Fruit fly (Drosophila melanogaster) whole organism, embryonic: Measurements from ENCODE around the gene CG10628.
A peak's percentile ranks its signal among the peaks of the same experiment; 100 is the strongest.

ENCODE experiments used
- CG1024 ChIP-seq: fragments of 200-800 bp; sonication (Bioruptor generic); IDR thresholded peaks from 2 replicates; pipeline ENCODE4 v1.3.6; 2022; ENCODE audit warnings: missing biosample characterization, missing genetic modification characterization
- CG10321 ChIP-seq: fragments of 200-800 bp; sonication (Bioruptor generic); IDR thresholded peaks from 2 replicates; pipeline ENCODE4 v1.3.6; 2022; ENCODE audit warnings: missing biosample characterization, missing genetic modification characterization
- CG11695 ChIP-seq: fragments of 200-800 bp; sonication (Bioruptor generic); IDR thresholded peaks from 3 replicates; pipeline ENCODE4 v1.3.6; 2022; ENCODE audit warnings: missing biosample characterization, missing genetic modification characterization
- CG12236 ChIP-seq: fragments of 200-800 bp; sonication (Bioruptor generic); optimal IDR thresholded peaks from 2 replicates; lab custom pipeline; 2016; ENCODE audit warnings: missing biosample characterization, missing genetic modification characterization
- CG12769 ChIP-seq: fragments of 200-800 bp; sonication (Bioruptor generic); optimal IDR thresholded peaks from 2 replicates; lab custom pipeline; 2019; ENCODE audit warnings: missing biosample characterization, mild to moderate bottlenecking, missing genetic modification characterization, moderate library complexity
- CG14050 ChIP-seq: fragments of 200-800 bp; sonication (Bioruptor generic); IDR thresholded peaks from 3 replicates; pipeline ENCODE4 v1.3.6; 2022; ENCODE audit warnings: missing biosample characterization, missing genetic modification characterization
- CG17361 ChIP-seq: fragments of 200-800 bp; sonication (Bioruptor generic); IDR thresholded peaks from 3 replicates; pipeline ENCODE4 v1.3.6; 2022; ENCODE audit warnings: missing biosample characterization, missing genetic modification characterization
- CG17802 ChIP-seq: fragments of 200-800 bp; sonication (Bioruptor generic); optimal IDR thresholded peaks from 2 replicates; lab custom pipeline; 2018; ENCODE audit warnings: missing biosample characterization, mild to moderate bottlenecking, missing genetic modification characterization, moderate library complexity
- CG18262 ChIP-seq: fragments of 200-800 bp; optimal IDR thresholded peaks from 3 replicates; lab custom pipeline; 2019; ENCODE audit warnings: missing biosample characterization, mild to moderate bottlenecking, missing genetic modification characterization, moderate library complexity
- CG2712 ChIP-seq: fragments of 200-800 bp; optimal IDR thresholded peaks from 3 replicates; lab custom pipeline; 2019; ENCODE audit warnings: missing biosample characterization, mild to moderate bottlenecking, missing genetic modification characterization, moderate library complexity
- CG3163 ChIP-seq: fragments of 200-800 bp; sonication (Bioruptor generic); optimal IDR thresholded peaks from 3 replicates; lab custom pipeline; 2016; ENCODE audit warnings: missing biosample characterization, missing genetic modification characterization
- CG3847 ChIP-seq: fragments of 200-800 bp; sonication (Bioruptor generic); IDR thresholded peaks from 2 replicates; pipeline ENCODE4 v1.3.6; 2022; ENCODE audit warnings: missing biosample characterization, missing genetic modification characterization
- CG7271 ChIP-seq: fragments of 200-800 bp; sonication (Bioruptor generic); optimal IDR thresholded peaks from 2 replicates; lab custom pipeline; 2018; ENCODE audit warnings: missing biosample characterization, mild to moderate bottlenecking, missing genetic modification characterization, moderate library complexity
- CG7372 ChIP-seq: fragments of 200-800 bp; sonication (Bioruptor generic); IDR thresholded peaks from 2 replicates; pipeline ENCODE4 v1.3.6; 2022; ENCODE audit warnings: missing biosample characterization, missing genetic modification characterization
- CG7556 ChIP-seq: fragments of 200-800 bp; sonication (Bioruptor generic); optimal IDR thresholded peaks from 2 replicates; lab custom pipeline; 2017; ENCODE audit warnings: missing biosample characterization, mild to moderate bottlenecking, missing genetic modification characterization
- CG8478 ChIP-seq: fragments of >200 bp; optimal IDR thresholded peaks from 2 replicates; lab custom pipeline; 2018
- CG9437 ChIP-seq: fragments of 200-800 bp; sonication (Bioruptor generic); optimal IDR thresholded peaks from 2 replicates; lab custom pipeline; 2018; ENCODE audit warnings: missing biosample characterization, mild to moderate bottlenecking, missing genetic modification characterization
- CG9932 ChIP-seq: fragments of 200-800 bp; sonication (Bioruptor generic); IDR thresholded peaks from 2 replicates; pipeline ENCODE4 v1.3.6; 2022; ENCODE audit warnings: missing biosample characterization, missing genetic modification characterization
- D ChIP-seq, 2 experiments: fragments of 200-800 bp in 1 of 2; fragments of >200 bp in 1 of 2; sonication (Bioruptor generic) in 1 of 2; optimal IDR thresholded peaks; 2 replicates in 1 of 2; 3 replicates in 1 of 2; lab custom pipeline; 2017; ENCODE audit warnings: mild to moderate bottlenecking in 1 of 2, missing biosample characterization in 1 of 2, missing genetic modification characterization in 1 of 2, missing genetic modification reagents in 1 of 2
- Dfd ChIP-seq, 2 experiments: fragments of >200 bp; optimal IDR thresholded peaks; 2 replicates each; lab custom pipeline; 2017; ENCODE audit warnings: missing biosample characterization in 2 of 2, missing genetic modification characterization in 2 of 2
- Eip74EF ChIP-seq, 2 experiments: fragments of 200-800 bp in 1 of 2; fragments of >200 bp in 1 of 2; sonication (Bioruptor generic) in 1 of 2; optimal IDR thresholded peaks; 2 replicates each; lab custom pipeline; 2017 to 2019; ENCODE audit warnings: missing biosample characterization in 2 of 2, missing genetic modification characterization in 2 of 2, mild to moderate bottlenecking in 1 of 2, moderate library complexity in 1 of 2
- Lhr ChIP-seq: fragments of 200-800 bp; sonication (Bioruptor generic); optimal IDR thresholded peaks from 3 replicates; lab custom pipeline; 2017; ENCODE audit warnings: mild to moderate bottlenecking, missing biosample characterization, missing genetic modification reagents, missing genetic modification characterization
- MTF-1 ChIP-seq: fragments of 200-800 bp; sonication (Bioruptor generic); optimal IDR thresholded peaks from 2 replicates; lab custom pipeline; 2018; ENCODE audit warnings: missing biosample characterization, mild to moderate bottlenecking, missing genetic modification characterization, borderline replicate concordance
- Med ChIP-seq: fragments of 200-800 bp; sonication (Bioruptor generic); peaks from one replicate; lab custom pipeline; 2016; ENCODE audit warnings: missing biosample characterization, missing genetic modification characterization, mild to moderate bottlenecking, inconsistent platforms, moderate library complexity
- Stat92E ChIP-seq, 3 experiments: fragments of >200 bp in 2 of 3; fragments of 200-800 bp in 1 of 3; sonication (Bioruptor generic) in 1 of 3; optimal IDR thresholded peaks; 2 replicates each; lab custom pipeline; 2017 to 2019; ENCODE audit warnings: missing biosample characterization in 3 of 3, missing genetic modification characterization in 3 of 3, mild to moderate bottlenecking in 1 of 3, moderate library complexity in 1 of 3
- YL-1 ChIP-seq: fragments of 200-800 bp; sonication (Bioruptor generic); optimal IDR thresholded peaks from 3 replicates; lab custom pipeline; 2017; ENCODE audit warnings: missing biosample characterization, mild to moderate bottlenecking, missing genetic modification characterization
- abd-A ChIP-seq: fragments of 200-800 bp; sonication (Bioruptor generic); optimal IDR thresholded peaks from 3 replicates; lab custom pipeline; 2019; ENCODE audit warnings: missing biosample characterization, mild to moderate bottlenecking, missing genetic modification characterization, moderate library complexity
- amos ChIP-seq: fragments of 200-800 bp; sonication (Bioruptor generic); IDR thresholded peaks from 2 replicates; pipeline ENCODE4 v1.3.6; 2022; ENCODE audit warnings: missing biosample characterization, missing genetic modification characterization; ENCODE audit not compliant: partially characterized antibody
- ara ChIP-seq: fragments of 200-800 bp; sonication (Bioruptor generic); IDR thresholded peaks from 2 replicates; pipeline ENCODE4 v1.3.6; 2022; ENCODE audit warnings: missing biosample characterization, missing genetic modification characterization
- cg ChIP-seq: fragments of 200-800 bp; sonication (Bioruptor generic); optimal IDR thresholded peaks from 3 replicates; lab custom pipeline; 2019; ENCODE audit warnings: missing biosample characterization, mild to moderate bottlenecking, missing genetic modification characterization, moderate library complexity
- crol ChIP-seq: fragments of 200-800 bp; sonication (Bioruptor generic); IDR thresholded peaks from 2 replicates; pipeline ENCODE4 v1.3.6; 2022; ENCODE audit warnings: missing biosample characterization, missing genetic modification characterization
- dysf ChIP-seq: fragments of 200-800 bp; sonication (Bioruptor generic); IDR thresholded peaks from 3 replicates; pipeline ENCODE4 v1.3.6; 2022; ENCODE audit warnings: missing biosample characterization, missing genetic modification characterization
- eve ChIP-seq, 2 experiments: fragments of >200 bp; optimal IDR thresholded peaks; 2 replicates each; lab custom pipeline; 2017; ENCODE audit warnings: missing biosample characterization in 2 of 2, missing genetic modification characterization in 2 of 2
- eyg ChIP-seq: fragments of 200-800 bp; sonication (Bioruptor generic); optimal IDR thresholded peaks from 3 replicates; lab custom pipeline; 2016; ENCODE audit warnings: missing biosample characterization, missing genetic modification characterization
- gcm2 ChIP-seq: fragments of 200-800 bp; sonication (Bioruptor generic); optimal IDR thresholded peaks from 2 replicates; lab custom pipeline; 2016; ENCODE audit warnings: missing biosample characterization, missing genetic modification characterization
- inv ChIP-seq: fragments of 200-800 bp; sonication (Bioruptor generic); IDR thresholded peaks from 2 replicates; pipeline ENCODE4 v1.3.6; 2022; ENCODE audit warnings: missing biosample characterization, missing genetic modification characterization; ENCODE audit not compliant: partially characterized antibody
- lov ChIP-seq, 2 experiments: fragments of 200-800 bp in 1 of 2; fragments of >200 bp in 1 of 2; sonication (Bioruptor generic) in 1 of 2; IDR thresholded peaks in 1 of 2; optimal IDR thresholded peaks in 1 of 2; 2 replicates in 1 of 2; 3 replicates in 1 of 2; pipeline versions ENCODE4 v1.3.6 to Lab custom; 2017 to 2022; ENCODE audit warnings: missing biosample characterization in 1 of 2, missing genetic modification characterization in 1 of 2
- nerfin-1 ChIP-seq: fragments of 200-800 bp; sonication (Bioruptor generic); optimal IDR thresholded peaks from 3 replicates; lab custom pipeline; 2019; ENCODE audit warnings: missing biosample characterization, mild to moderate bottlenecking, missing genetic modification characterization, moderate library complexity
- nmo ChIP-seq: fragments of 200-800 bp; sonication (Bioruptor generic); optimal IDR thresholded peaks from 2 replicates; lab custom pipeline; 2018; ENCODE audit warnings: missing biosample characterization, mild to moderate bottlenecking, missing genetic modification characterization, moderate library complexity
- onecut ChIP-seq: fragments of 200-800 bp; sonication (Bioruptor generic); IDR thresholded peaks from 2 replicates; pipeline ENCODE4 v1.3.6; 2022; ENCODE audit warnings: missing biosample characterization, missing genetic modification characterization
- pzg ChIP-seq: fragments of 200-800 bp; sonication (Bioruptor generic); optimal IDR thresholded peaks from 3 replicates; lab custom pipeline; 2018; ENCODE audit warnings: missing biosample characterization, mild to moderate bottlenecking, missing genetic modification characterization, moderate library complexity
- rib ChIP-seq: fragments of 200-800 bp; sonication (Bioruptor generic); IDR thresholded peaks from 2 replicates; pipeline ENCODE4 v1.3.6; 2022; ENCODE audit warnings: missing biosample characterization, missing genetic modification characterization
- sens ChIP-seq: fragments of 200-800 bp; sonication (Bioruptor generic); peaks from one replicate; lab custom pipeline; 2016; ENCODE audit warnings: missing biosample characterization, missing genetic modification characterization
- sob ChIP-seq: fragments of 200-800 bp; sonication (Bioruptor generic); IDR thresholded peaks from 2 replicates; pipeline ENCODE4 v1.3.6; 2022; ENCODE audit warnings: missing biosample characterization, missing genetic modification characterization
- tap ChIP-seq: fragments of 200-800 bp; optimal IDR thresholded peaks from 3 replicates; lab custom pipeline; 2019; ENCODE audit warnings: missing biosample characterization, mild to moderate bottlenecking, missing genetic modification characterization, moderate library complexity
- twi ChIP-seq: fragments of 200-800 bp; optimal IDR thresholded peaks from 2 replicates; lab custom pipeline; 2019; ENCODE audit warnings: missing biosample characterization, mild to moderate bottlenecking, missing genetic modification characterization, moderate library complexity
- vfl ChIP-seq: fragments of 200-800 bp; sonication (Bioruptor generic); optimal IDR thresholded peaks from 2 replicates; lab custom pipeline; 2016; ENCODE audit warnings: missing biosample characterization, missing genetic modification characterization
- vvl ChIP-seq: fragments of 200-800 bp; sonication (Bioruptor generic); IDR thresholded peaks from 2 replicates; pipeline ENCODE4 v1.3.6; 2022; ENCODE audit warnings: missing biosample characterization, missing genetic modification characterization

Gene CG10628

DNA sequence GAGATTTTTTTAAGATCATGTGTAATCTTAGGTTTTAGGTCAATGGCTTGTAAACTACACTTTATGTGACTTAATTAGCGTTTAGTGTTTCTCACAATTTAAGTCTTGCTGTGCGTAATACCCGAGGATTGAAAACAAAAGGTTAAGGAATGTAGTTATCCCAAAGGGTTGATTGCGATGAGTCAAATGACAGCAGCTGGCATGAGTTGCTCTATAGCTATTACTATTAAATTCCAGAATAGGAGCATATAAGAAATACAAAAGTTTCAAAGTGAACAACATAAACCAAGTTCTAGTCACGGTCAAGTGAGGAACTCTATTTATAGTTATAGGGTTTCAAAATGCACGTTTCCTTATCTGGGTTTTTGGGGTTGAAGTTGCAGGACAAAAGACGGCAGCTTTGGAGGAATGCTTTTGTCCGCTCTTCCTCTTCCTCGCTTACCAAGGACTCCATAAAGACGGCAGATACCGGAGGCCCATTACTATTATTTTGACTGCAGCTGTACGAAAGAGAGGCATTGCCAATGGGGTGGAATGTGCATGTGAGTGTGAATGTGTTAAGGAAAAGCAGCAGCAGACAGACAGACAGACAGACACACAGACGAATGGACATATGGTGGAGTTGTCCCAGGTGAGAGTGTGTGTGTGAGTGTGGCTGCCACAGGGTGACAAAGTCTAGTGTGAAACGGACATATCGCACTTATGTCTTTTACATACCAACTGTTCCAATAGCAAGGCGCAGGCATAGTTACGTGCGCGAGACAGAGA, 32.3 kb upstream of the CG10628 start (continued):
- TF ChIP-seq gcm2 (GFP tag; lab: Kevin White, UChicago): no peak
- 0 out of 2 replicates have a peak, but pooled peaks have one; percentile 21 for TF ChIP-seq rib (GFP tag; lab: Robert Waterston, UW)
- 0 out of 2 replicates have a peak, but pooled peaks have one; percentile 18 for TF ChIP-seq onecut (GFP tag; lab: Robert Waterston, UW)
- peak; percentile 99 for TF ChIP-seq nerfin-1 (tag; lab: Kevin White, UChicago)
- no peak for TF ChIP-seq CG10321 (GFP tag; lab: Robert Waterston, UW)
- peak; percentile 72 for TF ChIP-seq twi (tag; lab: Kevin White, UChicago)
- peak; percentile 11 for TF ChIP-seq pzg (GFP tag; lab: Kevin White, UChicago)
- TF ChIP-seq CG17361 (GFP tag; lab: Robert Waterston, UW): peak; percentile 40; the same call in 1 of the 3 replicates
- peak; percentile 23 for TF ChIP-seq sens (GFP tag; lab: Kevin White, UChicago)
- no peak for TF ChIP-seq CG12769 (tag; lab: Kevin White, UChicago)
- peak; percentile 14 for TF ChIP-seq tap (tag; lab: Kevin White, UChicago)
- TF ChIP-seq abd-A (tag; lab: Kevin White, UChicago): peak; percentile 4
- TF ChIP-seq vfl (GFP tag; lab: Kevin White, UChicago): no peak
- peak; percentile 36; the same call in 1 of the 2 replicates for TF ChIP-seq CG1024
- TF ChIP-seq vvl: no peak
- no peak for TF ChIP-seq lov (optimal IDR thresholded peaks at IDR 0.05; lab: Kevin White, UChicago)
- peak; percentile 71; the same call in 1 of the 3 replicates for TF ChIP-seq lov (GFP tag; IDR thresholded peaks at IDR 0.05; lab: Robert Waterston, UW)
- TF ChIP-seq Eip74EF (GFP tag; optimal IDR thresholded peaks at IDR 0.05; lab: Kevin White, UChicago): peak in 1 of 2 experiments; percentile 36
- peak in 1 of 2 experiments; percentile 95 for TF ChIP-seq Dfd (GFP tag; optimal IDR thresholded peaks at IDR 0.05; lab: Kevin White, UChicago)
- TF ChIP-seq CG3163: peak; percentile 8
- TF ChIP-seq nmo (GFP tag; lab: Kevin White, UChicago): peak; percentile 30
- TF ChIP-seq CG9437: peak; percentile 0
- no peak for TF ChIP-seq MTF-1 (GFP tag; lab: Kevin White, UChicago)
- TF ChIP-seq inv (GFP tag; lab: Robert Waterston, UW): no peak
- TF ChIP-seq cg (GFP tag; lab: Kevin White, UChicago): peak; percentile 76
- TF ChIP-seq CG7556 (GFP tag; lab: Kevin White, UChicago): peak; percentile 21
- TF ChIP-seq Lhr (GFP tag; lab: Kevin White, UChicago): peak; percentile 49
- peak; percentile 15 for TF ChIP-seq CG18262 (tag; lab: Kevin White, UChicago)
- TF ChIP-seq CG8478 (lab: Kevin White, UChicago): peak; percentile 15
- peak in 1 of 2 experiments; percentile 83 for TF ChIP-seq eve (GFP tag; optimal IDR thresholded peaks at IDR 0.05; lab: Kevin White, UChicago)
- TF ChIP-seq CG7372 (GFP tag; lab: Robert Waterston, UW): no peak
- TF ChIP-seq CG9932 (GFP tag; lab: Robert Waterston, UW): no peak
- no peak for TF ChIP-seq eyg
- TF ChIP-seq Med (GFP tag; lab: Kevin White, UChicago): peak; percentile 83
- TF ChIP-seq dysf (GFP tag; lab: Robert Waterston, UW): 0 out of 3 replicates have a peak, but pooled peaks have one; percentile 6
- TF ChIP-seq CG3847 (GFP tag; lab: Robert Waterston, UW): no peak
- no peak for TF ChIP-seq sob
- TF ChIP-seq CG2712 (tag; lab: Kevin White, UChicago): peak; percentile 1
- TF ChIP-seq ara (GFP tag; lab: Robert Waterston, UW): 0 out of 2 replicates have a peak, but pooled peaks have one; percentile 3
- TF ChIP-seq YL-1: no peak
- TF ChIP-seq CG17802 (tag; lab: Kevin White, UChicago): peak; percentile 79
- TF ChIP-seq D (optimal IDR thresholded peaks at IDR 0.05; lab: Kevin White, UChicago): no peak
- peak; percentile 30 for TF ChIP-seq D (GFP tag; optimal IDR thresholded peaks at IDR 0.05; lab: Kevin White, UChicago)
- no peak for TF ChIP-seq crol (GFP tag; lab: Robert Waterston, UW)
- no peak for TF ChIP-seq CG12236 (GFP tag; lab: Kevin White, UChicago)
- TF ChIP-seq amos (GFP tag; lab: Robert Waterston, UW): no peak
- peak in 1 of 3 experiments; percentile 66 for TF ChIP-seq Stat92E (GFP tag; optimal IDR thresholded peaks at IDR 0.05; lab: Kevin White, UChicago)
- TF ChIP-seq CG14050 (GFP tag; lab: Robert Waterston, UW): no peak
- no peak for TF ChIP-seq CG11695 (GFP tag; lab: Robert Waterston, UW)
- TF ChIP-seq CG7271 (tag; lab: Kevin White, UChicago): no peak
